Worm (Caenorhabditis elegans) whole organism, young adult: Measurements from ENCODE around the gene gcy-33.

Source experiments
- D2030.7 ChIP-seq: fragments of 200-800 bp; sonication (Bioruptor generic); IDR thresholded peaks from 2 replicates; pipeline ENCODE4 v1.3.6; 2022; ENCODE audit warnings: missing genetic modification reagents, missing genetic modification characterization, missing compliant biosample characterization
- F10E7.11 ChIP-seq: sonication (generic microtip); optimal IDR thresholded peaks from 2 replicates; lab custom pipeline; 2017; ENCODE audit warnings: mild to moderate bottlenecking, missing genetic modification characterization, moderate library complexity, missing compliant biosample characterization
- F57A8.1 ChIP-seq: fragments of 200-800 bp; sonication (Bioruptor generic); optimal IDR thresholded peaks from 2 replicates; lab custom pipeline; 2018; ENCODE audit warnings: mild to moderate bottlenecking, missing genetic modification characterization, moderate library complexity, missing compliant biosample characterization
- F57C9.4 ChIP-seq: sonication (generic microtip); optimal IDR thresholded peaks from 2 replicates; lab custom pipeline; 2017; ENCODE audit warnings: mild to moderate bottlenecking, missing genetic modification characterization, missing compliant biosample characterization
- K11D2.4 ChIP-seq: fragments of 200-800 bp; sonication (Bioruptor generic); IDR thresholded peaks from 2 replicates; pipeline ENCODE4 v1.3.6; 2022; ENCODE audit warnings: missing genetic modification reagents, missing genetic modification characterization, missing compliant biosample characterization
- Y53F4B.3 ChIP-seq: fragments of 200-800 bp; sonication (Bioruptor generic); IDR thresholded peaks from 2 replicates; pipeline ENCODE4 v1.3.6; 2022; ENCODE audit warnings: missing genetic modification reagents, missing genetic modification characterization, missing compliant biosample characterization
- Y56A3A.18 ChIP-seq: fragments of 200-800 bp; sonication (Bioruptor generic); IDR thresholded peaks from 2 replicates; pipeline ENCODE4 v1.3.6; 2022; ENCODE audit warnings: missing genetic modification reagents, missing genetic modification characterization, missing compliant biosample characterization
- Y67H2A.10 ChIP-seq: fragments of 200-800 bp; sonication (Bioruptor generic); conservative IDR thresholded peaks from 2 replicates; pipeline ENCODE4 v1.3.6; 2022; ENCODE audit warnings: missing genetic modification reagents, missing genetic modification characterization, missing compliant biosample characterization
- Y95B8A.8 ChIP-seq: fragments of 200-800 bp; sonication (Bioruptor generic); IDR thresholded peaks from 2 replicates; pipeline ENCODE4 v1.3.6; 2022; ENCODE audit warnings: missing genetic modification reagents, missing genetic modification characterization, missing compliant biosample characterization
- akir-1 ChIP-seq: fragments of 200-800 bp; sonication (Bioruptor generic); optimal IDR thresholded peaks from 2 replicates; lab custom pipeline; 2018; ENCODE audit warnings: mild to moderate bottlenecking, missing genetic modification characterization, moderate library complexity, missing compliant biosample characterization
- aptf-3 ChIP-seq: fragments of 200-800 bp; sonication (Bioruptor generic); IDR thresholded peaks from 2 replicates; pipeline ENCODE4 v1.3.6; 2022; ENCODE audit warnings: missing genetic modification characterization, missing compliant biosample characterization
- atf-7 ChIP-seq: sonication (generic microtip); optimal IDR thresholded peaks from 2 replicates; lab custom pipeline; 2017; ENCODE audit warnings: mild to moderate bottlenecking, missing genetic modification characterization, missing compliant biosample characterization
- attf-3 ChIP-seq: fragments of 200-800 bp; sonication (Bioruptor generic); conservative IDR thresholded peaks from 2 replicates; pipeline ENCODE4 v1.3.6; 2022; ENCODE audit warnings: missing genetic modification reagents, missing genetic modification characterization, missing compliant biosample characterization
- attf-5 ChIP-seq: fragments of 200-800 bp; sonication (Bioruptor generic); optimal IDR thresholded peaks from 2 replicates; lab custom pipeline; 2018; ENCODE audit warnings: mild to moderate bottlenecking, missing genetic modification characterization, missing compliant biosample characterization
- bed-2 ChIP-seq: fragments of 200-800 bp; sonication (Bioruptor generic); IDR thresholded peaks from 2 replicates; pipeline ENCODE4 v1.3.6; 2022; ENCODE audit warnings: missing genetic modification reagents, missing genetic modification characterization, missing compliant biosample characterization
- ccch-3 ChIP-seq: fragments of 200-800 bp; sonication (Bioruptor generic); optimal IDR thresholded peaks from 2 replicates; lab custom pipeline; 2018; ENCODE audit warnings: mild to moderate bottlenecking, missing genetic modification characterization, missing compliant biosample characterization
- cebp-1 ChIP-seq, 2 experiments: fragments of 200-800 bp in 1 of 2; sonication (Bioruptor generic) in 1 of 2; sonication (generic microtip) in 1 of 2; IDR thresholded peaks in 1 of 2; optimal IDR thresholded peaks in 1 of 2; 2 replicates each; pipeline versions ENCODE4 v1.3.6 to Lab custom; 2017 to 2022; ENCODE audit warnings: missing compliant biosample characterization in 2 of 2, missing genetic modification characterization in 2 of 2, mild to moderate bottlenecking in 1 of 2, missing genetic modification reagents in 1 of 2, moderate library complexity in 1 of 2
- ceh-100 ChIP-seq: fragments of 200-800 bp; sonication (Bioruptor generic); IDR thresholded peaks from 2 replicates; pipeline ENCODE4 v1.3.6; 2022; ENCODE audit warnings: missing genetic modification reagents, missing genetic modification characterization, missing compliant biosample characterization
- ceh-40 ChIP-seq: fragments of 200-800 bp; sonication (Bioruptor generic); IDR thresholded peaks from 2 replicates; pipeline ENCODE4 v1.3.6; 2022; ENCODE audit warnings: missing genetic modification characterization, missing compliant biosample characterization
- ceh-58 ChIP-seq: fragments of 200-800 bp; sonication (Bioruptor generic); IDR thresholded peaks from 2 replicates; pipeline ENCODE4 v1.3.6; 2022; ENCODE audit warnings: missing genetic modification characterization, missing compliant biosample characterization
- chd-7 ChIP-seq: sonication (generic microtip); optimal IDR thresholded peaks from 2 replicates; lab custom pipeline; 2016; ENCODE audit warnings: mild to moderate bottlenecking, missing genetic modification characterization, moderate library complexity, missing compliant biosample characterization
- dpff-1 ChIP-seq: sonication (generic microtip); optimal IDR thresholded peaks from 2 replicates; lab custom pipeline; 2017; ENCODE audit warnings: mild to moderate bottlenecking, missing genetic modification characterization, missing compliant biosample characterization
- egl-44 ChIP-seq: fragments of 200-800 bp; sonication (Bioruptor generic); IDR thresholded peaks from 2 replicates; pipeline ENCODE4 v1.3.6; 2022; ENCODE audit warnings: missing genetic modification reagents, missing genetic modification characterization, missing compliant biosample characterization
- egrh-3 ChIP-seq: fragments of 200-800 bp; sonication (Bioruptor generic); IDR thresholded peaks from 2 replicates; pipeline ENCODE4 v1.3.6; 2022; ENCODE audit warnings: missing genetic modification reagents, missing genetic modification characterization, missing compliant biosample characterization
- hmg-20 ChIP-seq: fragments of 200-800 bp; sonication (Bioruptor generic); IDR thresholded peaks from 2 replicates; pipeline ENCODE4 v1.3.6; 2022; ENCODE audit warnings: missing genetic modification reagents, missing genetic modification characterization, missing compliant biosample characterization
- hrde-1 ChIP-seq: sonication (generic microtip); optimal IDR thresholded peaks from 2 replicates; lab custom pipeline; 2016; ENCODE audit warnings: missing genetic modification characterization, mild to moderate bottlenecking, missing compliant biosample characterization, moderate library complexity, missing genotype, missing genetic modification reagents, borderline replicate concordance
- hsf-1 ChIP-seq: fragments of 200-800 bp; sonication (Bioruptor generic); IDR thresholded peaks from 2 replicates; pipeline ENCODE4 v1.3.6; 2022; ENCODE audit warnings: missing genetic modification reagents, missing genetic modification characterization, missing compliant biosample characterization
- lag-1 ChIP-seq: fragments of 200-800 bp; sonication (Bioruptor generic); IDR thresholded peaks from 2 replicates; pipeline ENCODE4 v1.3.6; 2022; ENCODE audit warnings: missing genetic modification reagents, missing genetic modification characterization, missing compliant biosample characterization
- lin-54 ChIP-seq: fragments of 200-800 bp; sonication (Bioruptor generic); optimal IDR thresholded peaks from 2 replicates; lab custom pipeline; 2018; ENCODE audit warnings: mild to moderate bottlenecking, missing genetic modification characterization, missing compliant biosample characterization
- madf-6 ChIP-seq: fragments of 200-800 bp; sonication (Bioruptor generic); IDR thresholded peaks from 2 replicates; pipeline ENCODE4 v1.3.6; 2022; ENCODE audit warnings: missing genetic modification reagents, missing genetic modification characterization, missing compliant biosample characterization
- mes-4 ChIP-seq: sonication (generic microtip); optimal IDR thresholded peaks from 2 replicates; lab custom pipeline; 2016; ENCODE audit warnings: missing genotype, missing genetic modification characterization, missing compliant biosample characterization
- nfya-1 ChIP-seq: sonication (generic microtip); optimal IDR thresholded peaks from 2 replicates; lab custom pipeline; 2017; ENCODE audit warnings: antibody characterized with exemption, missing compliant biosample characterization, missing genetic modification characterization, borderline replicate concordance; ENCODE audit not compliant: insufficient read depth
- nfya-2 ChIP-seq: fragments of 200-800 bp; sonication (Bioruptor generic); IDR thresholded peaks from 2 replicates; pipeline ENCODE4 v1.3.6; 2022; ENCODE audit warnings: missing genetic modification reagents, missing genetic modification characterization, missing compliant biosample characterization
- nhr-179 ChIP-seq: sonication (generic microtip); optimal IDR thresholded peaks from 2 replicates; lab custom pipeline; 2016; ENCODE audit warnings: mild to moderate bottlenecking, missing genetic modification characterization, missing compliant biosample characterization
- nhr-80 ChIP-seq: sonication (generic microtip); optimal IDR thresholded peaks from 2 replicates; lab custom pipeline; 2016; ENCODE audit warnings: missing genetic modification characterization, missing compliant biosample characterization
- sdz-38 ChIP-seq: sonication (generic microtip); optimal IDR thresholded peaks from 2 replicates; lab custom pipeline; 2016; ENCODE audit warnings: missing genotype, missing genetic modification characterization, missing compliant biosample characterization
- sea-2 ChIP-seq: fragments of 200-800 bp; sonication (Bioruptor generic); IDR thresholded peaks from 2 replicates; pipeline ENCODE4 v1.3.6; 2022; ENCODE audit warnings: missing genetic modification characterization, missing compliant biosample characterization
- sptf-2 ChIP-seq: fragments of 200-800 bp; sonication (Bioruptor generic); optimal IDR thresholded peaks from 2 replicates; lab custom pipeline; 2018; ENCODE audit warnings: mild to moderate bottlenecking, missing genetic modification characterization, missing compliant biosample characterization
- tbx-9 ChIP-seq: sonication (generic microtip); optimal IDR thresholded peaks from 2 replicates; lab custom pipeline; 2016; ENCODE audit warnings: borderline replicate concordance, missing genetic modification characterization, inconsistent platforms, missing compliant biosample characterization
- xnd-1 ChIP-seq: sonication (generic microtip); optimal IDR thresholded peaks from 2 replicates; lab custom pipeline; 2016; ENCODE audit warnings: missing genotype, missing genetic modification reagents, missing genetic modification characterization, missing compliant biosample characterization
- ztf-22 ChIP-seq: fragments of 200-800 bp; sonication (Bioruptor generic); optimal IDR thresholded peaks from 2 replicates; lab custom pipeline; 2018; ENCODE audit warnings: mild to moderate bottlenecking, missing genetic modification characterization, moderate library complexity, missing compliant biosample characterization
- ztf-26 ChIP-seq: sonication (generic microtip); optimal IDR thresholded peaks from 2 replicates; lab custom pipeline; 2017; ENCODE audit warnings: missing genetic modification characterization, missing compliant biosample characterization
- ztf-6 ChIP-seq: fragments of 200-800 bp; sonication (Bioruptor generic); IDR thresholded peaks from 2 replicates; pipeline ENCODE4 v1.3.6; 2022; ENCODE audit warnings: missing genetic modification reagents, missing genetic modification characterization, missing compliant biosample characterization

Gene gcy-33

DNA sequence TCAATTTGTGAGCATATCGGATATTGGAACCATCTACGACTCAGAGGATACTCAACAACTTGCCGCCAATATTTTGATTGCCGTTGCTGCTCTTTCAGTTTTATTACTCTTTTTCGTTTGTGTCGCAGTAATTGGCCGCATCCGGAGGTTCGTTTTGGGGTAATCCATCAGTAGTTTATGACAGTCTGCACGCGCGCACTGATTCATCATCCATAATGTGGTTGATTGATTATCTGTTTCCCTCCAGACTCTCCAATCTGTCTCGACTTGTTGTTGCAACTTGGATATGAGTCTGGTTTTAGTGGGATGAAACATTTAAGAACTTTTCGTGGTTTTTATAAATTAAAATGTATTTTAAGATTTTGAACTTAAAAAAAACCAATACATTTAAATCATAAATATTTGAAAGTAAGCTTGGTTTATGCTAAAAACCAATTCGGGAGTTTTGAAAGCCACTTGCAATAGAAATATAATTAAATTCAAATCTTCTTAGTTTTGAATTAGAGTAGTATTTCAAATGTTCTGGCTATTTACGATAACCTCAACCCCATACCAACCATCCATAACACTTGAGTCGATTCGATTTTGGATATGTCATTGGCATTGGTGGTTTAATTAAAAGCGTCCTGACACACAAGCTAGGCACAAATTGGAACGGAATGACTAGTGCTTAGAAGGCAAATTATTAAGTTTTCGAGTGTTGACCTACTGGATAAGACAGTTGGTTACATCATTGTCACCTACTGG is 41.3 kb downstream of the gcy-33 start:
- TF ChIP-seq xnd-1 (tag; lab: Kevin White, UChicago) (no peak), nhr-179 (no peak), ceh-58 (GFP tag; lab: Robert Waterston, UW) (no peak), nhr-80 (tag; lab: Kevin White, UChicago) (no peak), F57C9.4 (tag; lab: Kevin White, UChicago) (no peak), cebp-1 (GFP tag; IDR thresholded peaks at IDR 0.05; lab: Robert Waterston, UW) (no peak), cebp-1 (tag; optimal IDR thresholded peaks at IDR 0.05; lab: Kevin White, UChicago) (no peak), attf-5 (GFP tag; lab: Kevin White, UChicago) (no peak), chd-7 (tag; lab: Kevin White, UChicago) (no peak), hrde-1 (tag; lab: Kevin White, UChicago) (no peak), sptf-2 (no peak), atf-7 (tag; lab: Kevin White, UChicago) (no peak), nfya-1 (no peak), F57A8.1 (GFP tag; lab: Kevin White, UChicago) (no peak), ccch-3 (GFP tag; lab: Kevin White, UChicago) (no peak), D2030.7 (GFP tag; lab: Robert Waterston, UW) (no peak)

DNA sequence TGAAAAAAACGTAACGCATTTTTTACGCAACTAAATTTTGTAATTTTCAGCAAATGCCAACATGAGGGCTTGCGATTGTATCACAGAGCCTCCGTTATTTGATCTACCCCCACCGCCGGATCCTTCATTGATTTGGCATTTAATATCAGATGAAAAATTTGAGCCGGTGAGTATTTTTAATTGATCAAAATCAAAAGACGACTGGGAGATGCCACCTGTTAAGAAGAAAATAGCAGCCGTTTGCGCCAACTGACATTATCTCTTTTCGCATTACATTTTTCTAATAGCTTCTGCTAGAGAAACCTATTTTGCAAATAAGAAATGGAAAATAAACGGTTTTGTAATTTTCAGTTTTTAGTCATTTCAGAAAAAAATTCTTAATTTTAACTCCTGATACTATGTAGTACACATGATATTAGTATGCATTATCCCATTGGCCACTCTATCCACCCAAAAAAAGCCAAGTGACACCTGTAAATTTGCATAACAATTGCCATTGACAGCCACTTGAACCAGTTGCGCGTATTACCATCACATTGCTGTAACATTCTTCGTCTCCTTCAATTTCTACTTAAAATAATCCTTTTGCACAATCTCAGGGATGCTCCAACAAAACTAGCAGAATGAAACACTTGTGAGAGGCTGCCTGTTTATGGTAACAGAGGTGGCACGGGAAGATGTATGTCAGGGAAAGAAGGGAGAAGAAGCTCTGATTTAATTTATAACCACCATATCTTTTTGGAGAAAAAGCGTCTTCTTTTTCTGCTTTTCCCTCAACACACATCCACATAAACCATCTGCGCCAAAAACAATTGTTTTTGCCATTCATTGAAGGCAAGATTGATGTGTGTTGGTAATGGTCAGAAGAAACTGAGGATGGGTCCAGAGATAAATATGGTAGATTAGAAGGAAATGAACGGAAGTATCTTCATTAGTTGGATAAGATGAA is 43.0 kb downstream of the gcy-33 start, which contains the start of gene F58H1.5:
TSS of gene F58H1.5 (plus strand) at position 51 of the 949 bp plus-strand sequence.
- no peak for TF ChIP-seq lag-1 (GFP tag; lab: Robert Waterston, UW)
- TF ChIP-seq madf-6 (GFP tag; lab: Robert Waterston, UW), result no peak
- TF ChIP-seq F57C9.4 (tag; lab: Kevin White, UChicago), result no peak
- TF ChIP-seq nhr-80 (tag; lab: Kevin White, UChicago), result no peak
- TF ChIP-seq mes-4 (tag; lab: Kevin White, UChicago), result no peak
- no peak for TF ChIP-seq F57A8.1 (GFP tag; lab: Kevin White, UChicago)
- no peak for TF ChIP-seq akir-1 (GFP tag; lab: Kevin White, UChicago)
- no peak for TF ChIP-seq ceh-100
- no peak for TF ChIP-seq egl-44 (GFP tag; lab: Robert Waterston, UW)
- TF ChIP-seq atf-7 (tag; lab: Kevin White, UChicago), result no peak
- TF ChIP-seq sea-2, result no peak
- TF ChIP-seq attf-3 (GFP tag; lab: Robert Waterston, UW), result no peak
- no peak for TF ChIP-seq ztf-22 (GFP tag; lab: Kevin White, UChicago)
- no peak for TF ChIP-seq ztf-26 (tag; lab: Kevin White, UChicago)
- no peak for TF ChIP-seq sdz-38 (tag; lab: Kevin White, UChicago)
- no peak for TF ChIP-seq Y67H2A.10
- TF ChIP-seq Y56A3A.18 (GFP tag; lab: Robert Waterston, UW), result no peak
- no peak for TF ChIP-seq hsf-1 (GFP tag; lab: Robert Waterston, UW)

DNA sequence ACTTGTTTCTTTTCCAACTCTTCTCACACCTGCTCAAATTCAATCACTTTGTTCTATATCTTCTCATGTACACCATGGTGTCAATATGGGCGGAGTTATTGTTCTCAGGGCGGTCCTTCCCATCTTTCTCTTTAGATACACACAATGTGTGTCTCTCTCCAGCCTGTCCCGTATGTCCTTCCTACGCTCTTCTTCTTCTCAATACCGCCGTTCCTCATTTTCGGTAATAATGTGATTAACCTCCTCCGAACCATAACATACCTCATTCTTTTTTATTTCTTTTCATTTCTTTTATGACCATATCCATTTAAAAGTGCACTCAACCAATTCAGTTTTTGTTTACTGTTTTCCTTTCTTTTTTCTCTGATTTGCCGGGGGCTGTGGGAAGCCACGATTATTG is 46.0 kb downstream of the gcy-33 start:
- TF ChIP-seq dpff-1 (tag; lab: Kevin White, UChicago) (no peak), lin-54 (GFP tag; lab: Kevin White, UChicago) (no peak), aptf-3 (no peak), F10E7.11 (no peak), lag-1 (GFP tag; lab: Robert Waterston, UW) (no peak), bed-2 (GFP tag; lab: Robert Waterston, UW) (no peak), attf-3 (GFP tag; lab: Robert Waterston, UW) (no peak), tbx-9 (tag; lab: Kevin White, UChicago) (no peak), Y95B8A.8 (GFP tag; lab: Robert Waterston, UW) (no peak), egrh-3 (GFP tag; lab: Robert Waterston, UW) (no peak), hsf-1 (GFP tag; lab: Robert Waterston, UW) (no peak), ceh-40 (no peak), Y53F4B.3 (GFP tag; lab: Robert Waterston, UW) (no peak), nfya-2 (GFP tag; lab: Robert Waterston, UW) (no peak), K11D2.4 (GFP tag; lab: Robert Waterston, UW) (no peak), hmg-20 (GFP tag; lab: Robert Waterston, UW) (no peak), ztf-6 (GFP tag; lab: Robert Waterston, UW) (no peak)
